Fruit fly (Drosophila melanogaster): Measurements from ENCODE around the gene unc-119.

dm6 chrX:7308794-7309193 is 17.7 kb upstream of the unc-119 start:
- no peak for TF ChIP-seq ey (GFP tag; optimal IDR thresholded peaks at IDR 0.05)
- no peak for TF ChIP-seq Hr78 (GFP tag; optimal IDR thresholded peaks at IDR 0.05)
- TF ChIP-seq psq (GFP tag; optimal IDR thresholded peaks at IDR 0.05): no peak
- TF ChIP-seq h (GFP tag; optimal IDR thresholded peaks at IDR 0.05): no peak
- TF ChIP-seq brk (GFP tag; optimal IDR thresholded peaks at IDR 0.05): no peak
- TF ChIP-seq woc (GFP tag; optimal IDR thresholded peaks at IDR 0.05): no peak
- no peak for TF ChIP-seq Rel (GFP tag; optimal IDR thresholded peaks at IDR 0.05)
- TF ChIP-seq Rel (tag; optimal IDR thresholded peaks at IDR 0.05): no peak
- no peak for TF ChIP-seq fru (GFP tag; optimal IDR thresholded peaks at IDR 0.05)
- TF ChIP-seq Myc (optimal IDR thresholded peaks at IDR 0.05): no peak
- no peak for TF ChIP-seq CG9705 (GFP tag; optimal IDR thresholded peaks at IDR 0.05)
- TF ChIP-seq pan (optimal IDR thresholded peaks at IDR 0.05): no peak

Data from whole organism, wandering third instar larva.